Fruit fly (Drosophila melanogaster): Measurements from ENCODE around the gene CG8500.
A peak's percentile ranks its signal among the peaks of the same experiment; 100 is the strongest.

The CG8500 gene

dm6 chr3R:9771519-9771972, 12.9 kb upstream of the CG8500 start, which contains the start of gene CG9471 (continued):
- TF ChIP-seq unc-4 (GFP tag; IDR thresholded peaks at IDR 0.05; ENCODE audit: partially characterized antibody) (no peak), CG7839 (tag; optimal IDR thresholded peaks at IDR 0.05) (peak; percentile 92), CG8089 (GFP tag; optimal IDR thresholded peaks at IDR 0.05) (peak; percentile 77), CG8281 (tag; optimal IDR thresholded peaks at IDR 0.05) (peak; percentile 68), Rfx (GFP tag; IDR thresholded peaks at IDR 0.05) (peak; percentile 93), CG3847 (GFP tag; IDR thresholded peaks at IDR 0.05) (peak; percentile 89), schlank (tag; optimal IDR thresholded peaks at IDR 0.05) (peak; percentile 84), CG7271 (tag; optimal IDR thresholded peaks at IDR 0.05) (peak; percentile 73), Lpt (GFP tag; optimal IDR thresholded peaks at IDR 0.05) (no peak), CG9876 (GFP tag; optimal IDR thresholded peaks at IDR 0.05) (peak; percentile 79), emc (GFP tag; optimal IDR thresholded peaks at IDR 0.05) (peak; percentile 70), Awh (GFP tag; IDR thresholded peaks at IDR 0.05) (peak; percentile 90), CG4707 (GFP tag; optimal IDR thresholded peaks at IDR 0.05) (peak; percentile 73), CG33557 (GFP tag; optimal IDR thresholded peaks at IDR 0.05) (peak; percentile 82), CG16863 (GFP tag; optimal IDR thresholded peaks at IDR 0.05) (peak; percentile 86), CG31388 (GFP tag; optimal IDR thresholded peaks at IDR 0.05) (peak; percentile 57), MBD-R2 (GFP tag; IDR thresholded peaks at IDR 0.05) (peak; percentile 79), pum (GFP tag; optimal IDR thresholded peaks at IDR 0.05) (peak; percentile 88), bsh (GFP tag; optimal IDR thresholded peaks at IDR 0.05) (peak; percentile 73 to 93), vvl (GFP tag; IDR thresholded peaks at IDR 0.05) (peak; percentile 97), gce (GFP tag; IDR thresholded peaks at IDR 0.05) (peak; percentile 80; the same call in 2 of the 3 replicates), CG10543 (GFP tag; optimal IDR thresholded peaks at IDR 0.05) (peak; percentile 94), chinmo (GFP tag; IDR thresholded peaks at IDR 0.05; ENCODE audit: partially characterized antibody) (no peak), Sry-β (GFP tag; optimal IDR thresholded peaks at IDR 0.05) (peak; percentile 10), grn (GFP tag; optimal IDR thresholded peaks at IDR 0.05) (peak; percentile 82), sc (optimal IDR thresholded peaks at IDR 0.05) (no peak), sc (GFP tag; optimal IDR thresholded peaks at IDR 0.05) (peak; percentile 78), CoRest (tag; optimal IDR thresholded peaks at IDR 0.05) (peak; percentile 91), CG11723 (GFP tag; optimal IDR thresholded peaks at IDR 0.05) (peak; percentile 84), Kr (GFP tag; optimal IDR thresholded peaks at IDR 0.05) (no peak), CG6689 (GFP tag; IDR thresholded peaks at IDR 0.05) (peak; percentile 94), az2 (GFP tag; optimal IDR thresholded peaks at IDR 0.05) (peak; percentile 93), row (GFP tag; IDR thresholded peaks at IDR 0.05) (peak; percentile 98), br (optimal IDR thresholded peaks at IDR 0.05) (no peak), Dek (tag; optimal IDR thresholded peaks at IDR 0.05) (peak; percentile 90), Sry-δ (GFP tag; optimal IDR thresholded peaks at IDR 0.05) (peak; percentile 49), HLH3B (GFP tag; IDR thresholded peaks at IDR 0.05) (peak; percentile 94), toy (GFP tag; IDR thresholded peaks at IDR 0.05) (peak; percentile 76; the same call in 1 of the 2 replicates), wek (GFP tag; optimal IDR thresholded peaks at IDR 0.05) (peak; percentile 73), B-H1 (GFP tag; IDR thresholded peaks at IDR 0.05) (peak; percentile 90), CG5245 (GFP tag; optimal IDR thresholded peaks at IDR 0.05) (peak; percentile 77), nerfin-1 (tag; optimal IDR thresholded peaks at IDR 0.05) (peak; percentile 80), dati (GFP tag; IDR thresholded peaks at IDR 0.05) (peak; percentile 81), Antp (GFP tag; optimal IDR thresholded peaks at IDR 0.05) (peak; percentile 89), CG30020 (tag; optimal IDR thresholded peaks at IDR 0.05) (peak; percentile 51), wdn (GFP tag; IDR thresholded peaks at IDR 0.05) (peak; percentile 89), Hmr (GFP tag; optimal IDR thresholded peaks at IDR 0.05) (peak; percentile 92), al (GFP tag; IDR thresholded peaks at IDR 0.05) (peak; percentile 87), Hsf (GFP tag; optimal IDR thresholded peaks at IDR 0.05) (peak; percentile 94), lab (GFP tag; optimal IDR thresholded peaks at IDR 0.05) (peak; percentile 96), Trl (optimal IDR thresholded peaks at IDR 0.05) (no peak), Trl (GFP tag; optimal IDR thresholded peaks at IDR 0.05) (peak; percentile 93)

All from whole organism, embryonic.